Fruit fly (Drosophila melanogaster) whole organism, pupa: ENCODE measurements around the gene CG9132.

Source experiments
- CG10348 ChIP-seq: fragments of 200-800 bp; sonication (Bioruptor generic); IDR thresholded peaks from 2 replicates; pipeline ENCODE4 v1.3.6; 2022; ENCODE audit warnings: missing biosample characterization, missing genetic modification characterization
- D1 ChIP-seq: fragments of 200-800 bp; sonication (Bioruptor generic); optimal IDR thresholded peaks from 2 replicates; lab custom pipeline; 2018; ENCODE audit warnings: missing biosample characterization, mild to moderate bottlenecking, missing genetic modification characterization, moderate library complexity
- EcR ChIP-seq: fragments of 200-800 bp; sonication (Bioruptor generic); optimal IDR thresholded peaks from 3 replicates; lab custom pipeline; 2019; ENCODE audit warnings: missing biosample characterization, missing genetic modification characterization, mild to moderate bottlenecking, moderate library complexity, missing genetic modification reagents
- Ets98B ChIP-seq: fragments of 200-800 bp; sonication (Bioruptor generic); IDR thresholded peaks from 2 replicates; pipeline ENCODE4 v1.3.6; 2022; ENCODE audit warnings: missing biosample characterization, missing genetic modification characterization
- Pif1A ChIP-seq: fragments of 200-800 bp; sonication (Bioruptor generic); optimal IDR thresholded peaks from 3 replicates; lab custom pipeline; 2016; ENCODE audit warnings: missing biosample characterization, missing genetic modification characterization
- Snoo ChIP-seq: fragments of 200-800 bp; sonication (Bioruptor generic); optimal IDR thresholded peaks from 3 replicates; lab custom pipeline; 2017; ENCODE audit warnings: missing biosample characterization, mild to moderate bottlenecking, missing genetic modification characterization, inconsistent platforms
- fd96Ca ChIP-seq: fragments of 200-800 bp; sonication (Bioruptor generic); IDR thresholded peaks from 3 replicates; pipeline ENCODE4 v1.3.6; 2022; ENCODE audit warnings: missing biosample characterization, missing genetic modification characterization

DNA sequence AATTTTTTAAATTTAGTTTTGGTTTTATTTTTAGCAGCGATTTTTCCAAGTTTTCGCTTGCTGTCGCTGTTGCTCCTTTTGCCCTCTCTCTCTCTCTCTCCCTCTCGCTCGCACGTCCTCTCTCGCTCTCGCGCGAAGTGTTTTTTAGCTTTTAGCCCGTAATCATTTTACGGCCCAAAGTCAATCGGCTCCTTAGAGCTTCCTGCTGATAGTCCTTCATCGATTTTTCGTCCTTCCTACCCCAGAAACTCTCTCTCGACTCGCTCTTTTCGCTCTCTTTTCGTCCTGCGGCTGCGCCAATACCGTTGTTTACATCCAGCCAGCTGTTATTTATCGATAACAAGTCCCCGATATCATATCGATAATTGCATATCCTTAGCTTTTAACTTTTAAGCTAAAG is 43.8 kb upstream of the CG9132 start, which contains the start of gene RSG7:
- TF ChIP-seq D1 (tag; lab: Kevin White, UChicago) (no peak), EcR (GFP tag; lab: Kevin White, UChicago) (no peak), Snoo (tag; lab: Kevin White, UChicago) (no peak), Ets98B (GFP tag; lab: Robert Waterston, UW) (no peak), CG10348 (no peak), fd96Ca (GFP tag; lab: Robert Waterston, UW) (no peak), Pif1A (GFP tag; lab: Kevin White, UChicago) (no peak)
